Worm (Caenorhabditis elegans) whole organism, L1 larva: ENCODE data around the gene moe-3.

Experiments used
- C04F5.9 ChIP-seq: sonication (generic microtip); optimal IDR thresholded peaks from 2 replicates; lab custom pipeline; 2016; ENCODE audit warnings: missing genetic modification characterization, missing compliant biosample characterization
- C16A3.4 ChIP-seq: fragments of 150-350 bp; optimal IDR thresholded peaks from 2 replicates; lab custom pipeline; 2014; ENCODE audit warnings: missing biosample characterization, missing genetic modification characterization
- F16B12.6 ChIP-seq: fragments of 150-350 bp; optimal IDR thresholded peaks from 2 replicates; lab custom pipeline; 2014; ENCODE audit warnings: missing biosample characterization, missing genetic modification characterization
- Y116A8C.19 ChIP-seq: sonication (generic microtip); optimal IDR thresholded peaks from 2 replicates; lab custom pipeline; 2016; ENCODE audit warnings: missing compliant biosample characterization, missing genetic modification characterization, borderline replicate concordance
- aha-1 ChIP-seq: fragments of 150-350 bp; optimal IDR thresholded peaks from 2 replicates; lab custom pipeline; 2014; ENCODE audit warnings: missing biosample characterization, missing genetic modification characterization
- aly-2 ChIP-seq: fragments of 150-350 bp; optimal IDR thresholded peaks from 2 replicates; lab custom pipeline; 2014; ENCODE audit warnings: missing biosample characterization, missing genetic modification characterization
- ama-1 ChIP-seq: fragments of 150-350 bp; optimal IDR thresholded peaks from 2 replicates; lab custom pipeline; 2014
- ceh-8 ChIP-seq: fragments of 200-800 bp; sonication (Bioruptor generic); optimal IDR thresholded peaks from 2 replicates; lab custom pipeline; 2018; ENCODE audit warnings: mild to moderate bottlenecking, missing genetic modification characterization, moderate library complexity, missing compliant biosample characterization
- ceh-82 ChIP-seq, 3 experiments: fragments of 150-350 bp in 1 of 3; sonication (generic microtip) in 2 of 3; optimal IDR thresholded peaks; 2 replicates each; lab custom pipeline; 2014 to 2017; ENCODE audit warnings: missing biosample characterization in 3 of 3, missing genetic modification characterization in 3 of 3
- ceh-90 ChIP-seq: sonication (generic microtip); optimal IDR thresholded peaks from 2 replicates; lab custom pipeline; 2016; ENCODE audit warnings: missing genetic modification characterization, missing compliant biosample characterization
- dpl-1 ChIP-seq, 3 experiments: fragments of 150-350 bp in 2 of 3; sonication (generic microtip) in 1 of 3; optimal IDR thresholded peaks; 2 replicates each; lab custom pipeline; 2014 to 2017; ENCODE audit warnings: missing biosample characterization in 3 of 3, missing genetic modification characterization in 3 of 3, missing genetic modification reagents in 3 of 3
- efl-1 ChIP-seq, 4 experiments: fragments of 150-350 bp; optimal IDR thresholded peaks in 3 of 4; peaks in 1 of 4; 1 replicate in 1 of 4; 2 replicates in 3 of 4; lab custom pipeline; 2014; ENCODE audit warnings: missing biosample characterization in 2 of 4, missing genetic modification characterization in 2 of 4, missing genetic modification reagents in 2 of 4
- efl-3 ChIP-seq: fragments of 200-800 bp; sonication (Bioruptor generic); optimal IDR thresholded peaks from 2 replicates; lab custom pipeline; 2018; ENCODE audit warnings: mild to moderate bottlenecking, missing genetic modification characterization, missing compliant biosample characterization
- egl-13 ChIP-seq: sonication (generic microtip); optimal IDR thresholded peaks from 2 replicates; lab custom pipeline; 2016; ENCODE audit warnings: missing genotype, missing genetic modification reagents, missing genetic modification characterization, missing compliant biosample characterization
- elt-2 ChIP-seq: sonication (generic microtip); optimal IDR thresholded peaks from 2 replicates; lab custom pipeline; 2016; ENCODE audit warnings: missing genetic modification characterization, mild to moderate bottlenecking, inconsistent platforms, missing compliant biosample characterization, missing genetic modification reagents
- elt-3 ChIP-seq, 6 experiments: fragments of 150-350 bp in 1 of 6; sonication (generic microtip); optimal IDR thresholded peaks; 2 replicates each; lab custom pipeline; 2017 to 2018; ENCODE audit warnings: missing biosample characterization in 6 of 6, missing genetic modification characterization in 6 of 6, inconsistent platforms in 1 of 6
- fkh-10 ChIP-seq: sonication (generic microtip); optimal IDR thresholded peaks from 2 replicates; lab custom pipeline; 2017; ENCODE audit warnings: missing biosample characterization, missing genetic modification reagents, missing genetic modification characterization
- fkh-4 ChIP-seq: sonication (generic microtip); optimal IDR thresholded peaks from 2 replicates; lab custom pipeline; 2016; ENCODE audit warnings: missing compliant biosample characterization, missing genetic modification characterization, borderline replicate concordance
- fkh-8 ChIP-seq: sonication (generic microtip); optimal IDR thresholded peaks from 2 replicates; lab custom pipeline; 2016; ENCODE audit warnings: mild to moderate bottlenecking, missing genetic modification characterization, missing compliant biosample characterization
- fos-1 ChIP-seq: fragments of 150-350 bp; optimal IDR thresholded peaks from 2 replicates; lab custom pipeline; 2014; ENCODE audit warnings: missing biosample characterization, missing genetic modification characterization
- grh-1 ChIP-seq: fragments of 200-800 bp; sonication (Bioruptor generic); IDR thresholded peaks from 2 replicates; pipeline ENCODE4 v1.3.6; 2022; ENCODE audit warnings: missing genetic modification reagents, missing genetic modification characterization, missing compliant biosample characterization
- hlh-17 ChIP-seq: fragments of 200-800 bp; sonication (Bioruptor generic); optimal IDR thresholded peaks from 2 replicates; lab custom pipeline; 2018; ENCODE audit warnings: missing genetic modification characterization, mild to moderate bottlenecking, missing compliant biosample characterization, moderate library complexity, borderline replicate concordance
- hlh-4 ChIP-seq: sonication (generic microtip); optimal IDR thresholded peaks from 2 replicates; lab custom pipeline; 2016; ENCODE audit warnings: mild to moderate bottlenecking, missing genetic modification characterization, missing compliant biosample characterization
- hpl-2 ChIP-seq: fragments of 150-350 bp; optimal IDR thresholded peaks from 2 replicates; lab custom pipeline; 2014; ENCODE audit warnings: missing biosample characterization, missing genetic modification reagents, missing genetic modification characterization
- irx-1 ChIP-seq: sonication (generic microtip); optimal IDR thresholded peaks from 2 replicates; lab custom pipeline; 2016; ENCODE audit warnings: missing genetic modification characterization, missing compliant biosample characterization
- jun-1 ChIP-seq: fragments of 150-350 bp; optimal IDR thresholded peaks from 2 replicates; lab custom pipeline; 2014; ENCODE audit warnings: missing biosample characterization, missing genetic modification reagents, missing genetic modification characterization
- lin-14 ChIP-seq: fragments of 200-800 bp; sonication (Bioruptor generic); optimal IDR thresholded peaks from 2 replicates; lab custom pipeline; 2018; ENCODE audit warnings: mild to moderate bottlenecking, missing genetic modification characterization, moderate library complexity, missing compliant biosample characterization
- lir-3 ChIP-seq: sonication (generic microtip); optimal IDR thresholded peaks from 2 replicates; lab custom pipeline; 2016; ENCODE audit warnings: mild to moderate bottlenecking, missing genetic modification characterization, moderate library complexity, missing compliant biosample characterization; ENCODE audit not compliant: poor library complexity
- lsy-2 ChIP-seq, 2 experiments: fragments of 150-350 bp; optimal IDR thresholded peaks; 2 replicates each; lab custom pipeline; 2014; ENCODE audit warnings: missing biosample characterization in 2 of 2, missing genetic modification characterization in 2 of 2
- mep-1 ChIP-seq: fragments of 150-350 bp; optimal IDR thresholded peaks from 2 replicates; lab custom pipeline; 2014; ENCODE audit warnings: missing biosample characterization, missing genetic modification characterization
- nhr-20 ChIP-seq: sonication (generic microtip); optimal IDR thresholded peaks from 2 replicates; lab custom pipeline; 2016; ENCODE audit warnings: mild to moderate bottlenecking, missing genetic modification characterization, missing compliant biosample characterization
- nhr-237 ChIP-seq: fragments of 150-350 bp; optimal IDR thresholded peaks from 2 replicates; lab custom pipeline; 2014; ENCODE audit warnings: missing biosample characterization, missing genetic modification characterization
- nhr-28 ChIP-seq: fragments of 150-350 bp; optimal IDR thresholded peaks from 2 replicates; lab custom pipeline; 2014; ENCODE audit warnings: missing biosample characterization, missing genetic modification characterization
- nhr-71 ChIP-seq: sonication (generic microtip); optimal IDR thresholded peaks from 2 replicates; lab custom pipeline; 2016; ENCODE audit warnings: mild to moderate bottlenecking, missing genetic modification characterization, moderate library complexity, missing compliant biosample characterization
- nhr-76 ChIP-seq: sonication (generic microtip); optimal IDR thresholded peaks from 2 replicates; lab custom pipeline; 2017; ENCODE audit warnings: missing biosample characterization, missing genetic modification characterization
- nhr-90 ChIP-seq: sonication (generic microtip); optimal IDR thresholded peaks from 2 replicates; lab custom pipeline; 2016; ENCODE audit warnings: mild to moderate bottlenecking, missing genetic modification characterization, missing compliant biosample characterization; ENCODE audit not compliant: poor library complexity
- pag-3 ChIP-seq: sonication (generic microtip); optimal IDR thresholded peaks from 2 replicates; lab custom pipeline; 2017; ENCODE audit warnings: missing genetic modification characterization, mild to moderate bottlenecking, missing compliant biosample characterization, antibody characterized with exemption, borderline replicate concordance; ENCODE audit not compliant: insufficient read depth
- pax-3 ChIP-seq: fragments of 200-800 bp; sonication (Bioruptor generic); optimal IDR thresholded peaks from 2 replicates; lab custom pipeline; 2018; ENCODE audit warnings: mild to moderate bottlenecking, missing genetic modification characterization, moderate library complexity, missing compliant biosample characterization
- pqm-1 ChIP-seq: sonication (generic microtip); optimal IDR thresholded peaks from 3 replicates; lab custom pipeline; 2017; ENCODE audit warnings: missing biosample characterization, missing genetic modification characterization
- skn-1 ChIP-seq: fragments of 150-350 bp; optimal IDR thresholded peaks from 2 replicates; lab custom pipeline; 2014; ENCODE audit warnings: missing biosample characterization, missing genetic modification characterization
- snpc-4 ChIP-seq: fragments of 150-350 bp; optimal IDR thresholded peaks from 2 replicates; lab custom pipeline; 2014; ENCODE audit warnings: missing biosample characterization, missing genetic modification characterization
- snu-23 ChIP-seq: sonication (generic microtip); optimal IDR thresholded peaks from 2 replicates; lab custom pipeline; 2016; ENCODE audit warnings: missing genetic modification characterization, missing compliant biosample characterization
- sox-4 ChIP-seq: sonication (generic microtip); optimal IDR thresholded peaks from 2 replicates; lab custom pipeline; 2016; ENCODE audit warnings: missing genetic modification characterization, missing compliant biosample characterization
- sptf-1 ChIP-seq: fragments of 150-350 bp; optimal IDR thresholded peaks from 2 replicates; lab custom pipeline; 2014; ENCODE audit warnings: missing biosample characterization, missing genetic modification characterization
- tlp-1 ChIP-seq: fragments of 150-350 bp; optimal IDR thresholded peaks from 2 replicates; lab custom pipeline; 2014; ENCODE audit warnings: missing biosample characterization, missing genetic modification characterization
- unc-30 ChIP-seq: sonication (generic microtip); optimal IDR thresholded peaks from 2 replicates; lab custom pipeline; 2017; ENCODE audit warnings: missing biosample characterization, missing genetic modification characterization
- unc-98 ChIP-seq: fragments of 200-800 bp; sonication (Bioruptor generic); IDR thresholded peaks from 2 replicates; pipeline ENCODE4 v1.3.6; 2022; ENCODE audit warnings: missing genetic modification characterization, missing compliant biosample characterization
- vab-15 ChIP-seq: sonication (generic microtip); optimal IDR thresholded peaks from 2 replicates; lab custom pipeline; 2017; ENCODE audit warnings: missing genotype, mild to moderate bottlenecking, missing genetic modification characterization, missing compliant biosample characterization
- xbp-1 ChIP-seq: sonication (generic microtip); optimal IDR thresholded peaks from 2 replicates; lab custom pipeline; 2016; ENCODE audit warnings: missing genetic modification characterization, missing compliant biosample characterization
- zip-4 ChIP-seq: fragments of 200-800 bp; sonication (Bioruptor generic); optimal IDR thresholded peaks from 2 replicates; lab custom pipeline; 2018; ENCODE audit warnings: mild to moderate bottlenecking, missing genetic modification characterization, moderate library complexity, missing compliant biosample characterization
- ztf-11 ChIP-seq, 2 experiments: sonication (generic microtip); optimal IDR thresholded peaks; 2 replicates each; lab custom pipeline; 2016 to 2017; ENCODE audit warnings: missing genetic modification characterization in 2 of 2, missing biosample characterization in 1 of 2, missing compliant biosample characterization in 1 of 2

The moe-3 gene

DNA sequence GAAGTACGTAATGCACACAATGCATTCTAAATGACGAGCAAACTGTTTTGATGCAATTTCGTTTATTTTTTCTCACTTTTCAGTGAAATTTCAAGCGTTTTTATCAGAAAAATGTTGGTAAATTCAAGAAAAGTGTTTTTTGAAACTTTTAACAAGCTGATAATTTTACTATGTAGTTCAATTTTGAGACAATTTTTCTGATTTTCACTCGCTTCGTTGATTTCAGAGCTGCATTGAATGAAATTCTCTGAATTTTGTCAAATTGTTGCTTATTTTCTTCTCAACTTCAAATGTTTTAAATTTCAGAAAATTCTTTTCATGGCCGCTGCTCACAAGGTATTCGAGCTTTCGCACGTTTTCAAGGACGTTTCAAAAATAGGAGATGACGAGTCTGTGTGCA, 42.8 kb downstream of the moe-3 start, which contains the start of gene bath-45:
bath-45 (plus strand) TSS at position 301 of the 400 bp plus-strand sequence.
- TF ChIP-seq C16A3.4 (tag; lab: Kevin White, UChicago) (no peak), sox-4 (tag; lab: Kevin White, UChicago) (no peak), jun-1 (tag; lab: Kevin White, UChicago) (no peak), pqm-1 (tag; lab: Kevin White, UChicago) (no peak), pax-3 (tag; lab: Kevin White, UChicago) (no peak), egl-13 (no peak), fos-1 (tag; lab: Kevin White, UChicago) (no peak), efl-3 (GFP tag; lab: Kevin White, UChicago) (no peak), fkh-4 (no peak), mep-1 (tag; lab: Kevin White, UChicago) (no peak), dpl-1 (GFP tag; optimal IDR thresholded peaks at IDR 0.05; lab: Kevin White, UChicago) (no peak), fkh-10 (GFP tag; lab: Kevin White, UChicago) (no peak), nhr-71 (no peak), nhr-76 (no peak), fkh-8 (tag; lab: Kevin White, UChicago) (no peak), zip-4 (no peak), F16B12.6 (tag; lab: Kevin White, UChicago) (no peak), ceh-82 (tag; optimal IDR thresholded peaks at IDR 0.05; lab: Kevin White, UChicago) (no peak), sptf-1 (no peak), hpl-2 (no peak)

ce11 chrII:13117135-13117534, 48.4 kb downstream of the moe-3 start, which contains the start of gene gfm-1:
TSS of gene gfm-1 (plus strand) at chrII:13117483.
- TF ChIP-seq irx-1 (tag; lab: Kevin White, UChicago): peak; percentile 94
- peak; percentile 70 for TF ChIP-seq fkh-8 (tag; lab: Kevin White, UChicago)
- TF ChIP-seq nhr-20 (tag; lab: Kevin White, UChicago): peak; percentile 77
- TF ChIP-seq ztf-11 (tag; optimal IDR thresholded peaks at IDR 0.05; lab: Kevin White, UChicago): peak in 1 of 2 experiments; percentile 91
- TF ChIP-seq snu-23: peak; percentile 76
- TF ChIP-seq elt-3 (tag; optimal IDR thresholded peaks at IDR 0.05; lab: Kevin White, UChicago): peak in 1 of 6 experiments; percentile 50
- TF ChIP-seq dpl-1 (GFP tag; optimal IDR thresholded peaks at IDR 0.05; lab: Kevin White, UChicago): peak; percentile 53 to 72 (median 67)
- peak; percentile 89 for TF ChIP-seq nhr-71
- TF ChIP-seq nhr-237 (tag; lab: Kevin White, UChicago): no peak
- TF ChIP-seq Y116A8C.19 (tag; lab: Kevin White, UChicago): peak; percentile 84
- TF ChIP-seq unc-98 (GFP tag; lab: Robert Waterston, UW): peak; percentile 79
- TF ChIP-seq vab-15 (tag; lab: Kevin White, UChicago): peak; percentile 28
- TF ChIP-seq ceh-90: peak; percentile 94
- TF ChIP-seq skn-1 (tag; lab: Kevin White, UChicago): peak; percentile 55
- no peak for TF ChIP-seq nhr-28 (tag; lab: Kevin White, UChicago)
- TF ChIP-seq grh-1 (GFP tag; lab: Robert Waterston, UW): peak; percentile 72
- peak; percentile 92 for TF ChIP-seq nhr-90 (tag; lab: Kevin White, UChicago)
- no peak for TF ChIP-seq hlh-17 (GFP tag; lab: Kevin White, UChicago)
- no peak for TF ChIP-seq unc-30 (tag; lab: Kevin White, UChicago)
- no peak for TF ChIP-seq aly-2 (tag; lab: Kevin White, UChicago)
- TF ChIP-seq C04F5.9 (tag; lab: Kevin White, UChicago): peak; percentile 84
- TF ChIP-seq hlh-4 (tag; lab: Kevin White, UChicago): peak; percentile 71
- no peak for TF ChIP-seq fkh-10 (GFP tag; lab: Kevin White, UChicago)
- peak; percentile 82 for TF ChIP-seq xbp-1 (tag; lab: Kevin White, UChicago)
- no peak for TF ChIP-seq pag-3 (tag; lab: Kevin White, UChicago)
- peak; percentile 88 for TF ChIP-seq egl-13
- TF ChIP-seq tlp-1: no peak
- TF ChIP-seq efl-1 (optimal IDR thresholded peaks at IDR 0.05; lab: Kevin White, UChicago): peak; percentile 54 to 72
- peak; percentile 76 to 96 for TF ChIP-seq efl-1 (GFP tag; optimal IDR thresholded peaks at IDR 0.05 in 1 of 2; lab: Kevin White, UChicago)
- TF ChIP-seq lir-3 (tag; lab: Kevin White, UChicago): peak; percentile 94
- no peak for TF ChIP-seq nhr-76
- no peak for TF ChIP-seq aha-1
- no peak for TF ChIP-seq lin-14 (GFP tag; lab: Kevin White, UChicago)
- peak; percentile 49 for TF ChIP-seq ceh-8 (GFP tag; lab: Kevin White, UChicago)
- peak; percentile 62 to 83 for TF ChIP-seq lsy-2 (tag; optimal IDR thresholded peaks at IDR 0.05; lab: Kevin White, UChicago)
- TF ChIP-seq elt-2: peak; percentile 67
- TF ChIP-seq ama-1 (lab: Kevin White, UChicago): no peak
- peak; percentile 49 for TF ChIP-seq snpc-4
